Worm (Caenorhabditis elegans): ENCODE data around the gene clec-72.

Gene clec-72

DNA sequence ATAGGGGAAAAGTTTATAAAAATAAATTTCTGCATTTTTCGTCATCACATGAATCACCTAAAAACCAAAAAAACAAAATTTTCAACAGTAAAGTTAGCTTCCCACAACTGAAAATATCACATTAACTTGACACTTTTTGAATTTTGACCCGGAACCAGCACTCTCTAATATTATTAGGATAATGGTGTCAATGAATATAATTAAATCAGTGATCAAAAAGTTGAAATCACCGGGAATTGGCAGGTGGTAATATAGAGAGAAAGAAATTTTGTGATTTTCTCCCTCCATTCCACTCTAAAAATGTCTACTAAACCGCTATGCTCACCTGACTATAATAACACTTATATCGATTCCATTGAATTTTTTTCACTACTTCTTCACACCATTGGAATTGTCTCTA lies 34.9 kb downstream of the clec-72 start, which contains the start of gene srh-222:
TSS of gene srh-222 (plus strand) at position 301 of the 400 bp plus-strand sequence.
- TF ChIP-seq ceh-18 (tag; optimal IDR thresholded peaks at IDR 0.05) (no peak), C38D4.7 (GFP tag; optimal IDR thresholded peaks at IDR 0.05) (no peak), ahr-1 (tag; optimal IDR thresholded peaks at IDR 0.05) (no peak), pqm-1 (tag; optimal IDR thresholded peaks at IDR 0.05) (no peak), gmeb-2 (tag; optimal IDR thresholded peaks at IDR 0.05) (no peak), ceh-14 (tag; optimal IDR thresholded peaks at IDR 0.05) (no peak), pat-9 (tag; optimal IDR thresholded peaks at IDR 0.05) (no peak), hlh-6 (tag; optimal IDR thresholded peaks at IDR 0.05) (no peak), sox-4 (tag; optimal IDR thresholded peaks at IDR 0.05) (no peak), ceh-24 (tag; optimal IDR thresholded peaks at IDR 0.05) (no peak), tbx-7 (tag; optimal IDR thresholded peaks at IDR 0.05) (no peak), tbx-2 (tag; optimal IDR thresholded peaks at IDR 0.05) (no peak), ceh-34 (tag; optimal IDR thresholded peaks at IDR 0.05) (no peak), hlh-8 (tag; optimal IDR thresholded peaks at IDR 0.05) (no peak), che-1 (tag; optimal IDR thresholded peaks at IDR 0.05) (no peak), ets-4 (tag; optimal IDR thresholded peaks at IDR 0.05) (no peak), C08G9.2 (tag; optimal IDR thresholded peaks at IDR 0.05) (no peak), hlh-30 (tag; optimal IDR thresholded peaks at IDR 0.05; ENCODE audit: insufficient read depth) (no peak), hlh-13 (GFP tag; optimal IDR thresholded peaks at IDR 0.05) (no peak), syd-9 (tag; optimal IDR thresholded peaks at IDR 0.05) (no peak)

DNA sequence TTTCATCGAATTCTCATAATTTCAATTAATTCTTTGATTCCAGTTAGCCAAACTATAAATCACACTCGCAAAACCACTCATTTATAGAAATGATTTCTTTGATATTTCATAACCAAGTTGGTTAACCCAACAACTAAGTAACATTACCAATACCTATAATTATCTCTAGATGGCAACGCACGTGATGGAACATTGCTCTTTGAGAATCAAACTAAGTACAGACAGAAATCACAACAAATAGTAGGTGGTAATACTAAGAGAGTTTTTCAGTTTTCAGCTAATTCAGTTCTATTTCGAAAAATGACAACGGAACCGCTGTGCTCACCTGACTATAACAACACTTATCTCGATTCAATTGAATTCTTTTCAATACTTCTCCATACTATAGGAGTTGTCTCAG lies 37.0 kb downstream of the clec-72 start, which contains the start of gene srh-223:
TSS of gene srh-223 (plus strand) at position 301 of the 400 bp plus-strand sequence.
- TF ChIP-seq hlh-6 (tag; optimal IDR thresholded peaks at IDR 0.05) (no peak), sdc-2 (tag; optimal IDR thresholded peaks at IDR 0.05) (no peak), pha-2 (tag; optimal IDR thresholded peaks at IDR 0.05) (no peak), rnt-1 (tag; optimal IDR thresholded peaks at IDR 0.05) (no peak), elt-4 (tag; optimal IDR thresholded peaks at IDR 0.05) (no peak), ceh-2 (tag; optimal IDR thresholded peaks at IDR 0.05) (no peak), pha-4 (tag; optimal IDR thresholded peaks at IDR 0.05) (no peak), elt-2 (tag; optimal IDR thresholded peaks at IDR 0.05) (no peak), C08G9.2 (tag; optimal IDR thresholded peaks at IDR 0.05) (no peak), odd-2 (tag; optimal IDR thresholded peaks at IDR 0.05) (no peak), fax-1 (tag; optimal IDR thresholded peaks at IDR 0.05) (no peak), ceh-14 (tag; optimal IDR thresholded peaks at IDR 0.05) (no peak), gmeb-2 (tag; optimal IDR thresholded peaks at IDR 0.05) (no peak), ztf-16 (tag; optimal IDR thresholded peaks at IDR 0.05) (no peak), ceh-9 (tag; optimal IDR thresholded peaks at IDR 0.05) (no peak), ahr-1 (tag; optimal IDR thresholded peaks at IDR 0.05) (no peak), mec-3 (tag; optimal IDR thresholded peaks at IDR 0.05; ENCODE audit: borderline replicate concordance) (no peak), nfya-1 (tag; optimal IDR thresholded peaks at IDR 0.05) (no peak), K02D7.2 (tag; optimal IDR thresholded peaks at IDR 0.05) (no peak), unc-55 (GFP tag; optimal IDR thresholded peaks at IDR 0.05) (no peak)

DNA sequence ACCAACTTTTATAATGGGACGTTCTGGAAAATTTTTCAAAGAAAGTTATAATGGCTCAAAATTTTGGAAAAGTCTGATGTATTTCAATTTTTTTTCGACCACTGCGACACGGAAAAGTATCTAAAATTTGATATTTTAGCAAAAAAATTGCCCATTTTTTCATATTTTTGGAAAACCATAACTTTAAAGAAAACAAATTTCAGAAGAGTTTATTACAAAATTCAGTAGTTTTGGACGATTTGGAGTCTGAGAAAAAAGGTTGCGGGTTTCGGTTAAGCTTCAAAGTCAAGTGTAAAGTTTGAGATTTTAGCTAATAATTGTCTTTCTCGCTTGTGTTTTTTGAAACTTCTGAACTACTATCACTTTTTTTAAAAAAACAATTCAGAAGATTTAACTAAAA lies 43.5 kb downstream of the clec-72 start:
- TF ChIP-seq dve-1 (tag; optimal IDR thresholded peaks at IDR 0.05) (no peak), fkh-6 (tag; optimal IDR thresholded peaks at IDR 0.05) (no peak)

DNA sequence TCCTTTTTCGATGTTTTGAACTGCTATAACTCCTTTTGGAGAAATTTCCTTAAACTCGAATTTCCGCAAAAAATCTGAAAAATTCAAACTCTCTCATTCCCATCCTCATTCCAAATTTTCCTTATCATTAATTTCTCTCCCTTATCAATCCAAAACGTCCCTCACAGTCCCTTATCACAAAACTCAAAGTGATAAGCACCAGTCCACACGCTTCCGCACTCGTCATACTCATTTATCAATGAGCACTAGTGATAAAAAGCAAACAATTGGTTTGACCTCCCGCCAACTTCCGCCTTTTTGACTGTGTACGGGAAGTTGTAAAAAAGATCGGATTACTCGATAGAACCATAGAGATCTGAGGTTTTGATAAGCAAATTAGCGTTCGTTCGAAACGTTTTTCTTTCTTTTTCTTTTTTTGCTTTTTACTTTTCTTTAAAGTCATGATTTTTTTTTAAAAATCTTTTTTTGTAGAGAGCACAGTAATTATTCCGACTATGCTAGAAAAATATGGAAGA lies 44.1 kb downstream of the clec-72 start, which contains the start of gene clec-78:
TSS of gene clec-78 (plus strand) at position 465 of the 515 bp plus-strand sequence.
- TF ChIP-seq zip-5 (tag; optimal IDR thresholded peaks at IDR 0.05) (peak; percentile 5), npax-4 (tag; optimal IDR thresholded peaks at IDR 0.05) (no peak), hlh-6 (tag; optimal IDR thresholded peaks at IDR 0.05) (no peak), pros-1 (tag; optimal IDR thresholded peaks at IDR 0.05) (no peak), elt-2 (tag; optimal IDR thresholded peaks at IDR 0.05) (peak; percentile 100), pat-9 (tag; optimal IDR thresholded peaks at IDR 0.05) (no peak), pqm-1 (tag; optimal IDR thresholded peaks at IDR 0.05) (peak; percentile 83), sdc-2 (tag; optimal IDR thresholded peaks at IDR 0.05) (no peak), nfya-1 (tag; optimal IDR thresholded peaks at IDR 0.05) (no peak), ceh-19 (GFP tag; optimal IDR thresholded peaks at IDR 0.05) (no peak), ceh-6 (GFP tag; optimal IDR thresholded peaks at IDR 0.05) (no peak), pax-1 (tag; optimal IDR thresholded peaks at IDR 0.05) (no peak), unc-42 (tag; optimal IDR thresholded peaks at IDR 0.05) (no peak), hlh-15 (tag; optimal IDR thresholded peaks at IDR 0.05) (no peak), nhr-232 (tag; optimal IDR thresholded peaks at IDR 0.05) (no peak), ahr-1 (tag; optimal IDR thresholded peaks at IDR 0.05) (no peak), syd-9 (tag; optimal IDR thresholded peaks at IDR 0.05) (no peak), ceh-9 (tag; optimal IDR thresholded peaks at IDR 0.05) (no peak), Y22D7AL.16 (tag; optimal IDR thresholded peaks at IDR 0.05) (no peak), odd-2 (tag; optimal IDR thresholded peaks at IDR 0.05) (no peak), C08G9.2 (tag; optimal IDR thresholded peaks at IDR 0.05) (no peak)

Measured in whole organism, late embryonic.